Worm (Caenorhabditis elegans): ENCODE results near the gene sams-3.

Gene sams-3

ce11 chrIV:5884500-5884899 is 36.0 kb downstream of the sams-3 start, which contains the start of gene H04M03.11:
Gene H04M03.11, minus strand, starts transcription at chrIV:5884600.
- TF ChIP-seq T23F11.4 (GFP tag; optimal IDR thresholded peaks at IDR 0.05) (no peak), ztf-16 (tag; optimal IDR thresholded peaks at IDR 0.05) (no peak), ceh-9 (tag; optimal IDR thresholded peaks at IDR 0.05) (no peak), ceh-45 (GFP tag; IDR thresholded peaks at IDR 0.05) (no peak), sox-2 (GFP tag; IDR thresholded peaks at IDR 0.05) (no peak), hlh-13 (GFP tag; optimal IDR thresholded peaks at IDR 0.05) (no peak), ahr-1 (tag; optimal IDR thresholded peaks at IDR 0.05) (no peak)

DNA sequence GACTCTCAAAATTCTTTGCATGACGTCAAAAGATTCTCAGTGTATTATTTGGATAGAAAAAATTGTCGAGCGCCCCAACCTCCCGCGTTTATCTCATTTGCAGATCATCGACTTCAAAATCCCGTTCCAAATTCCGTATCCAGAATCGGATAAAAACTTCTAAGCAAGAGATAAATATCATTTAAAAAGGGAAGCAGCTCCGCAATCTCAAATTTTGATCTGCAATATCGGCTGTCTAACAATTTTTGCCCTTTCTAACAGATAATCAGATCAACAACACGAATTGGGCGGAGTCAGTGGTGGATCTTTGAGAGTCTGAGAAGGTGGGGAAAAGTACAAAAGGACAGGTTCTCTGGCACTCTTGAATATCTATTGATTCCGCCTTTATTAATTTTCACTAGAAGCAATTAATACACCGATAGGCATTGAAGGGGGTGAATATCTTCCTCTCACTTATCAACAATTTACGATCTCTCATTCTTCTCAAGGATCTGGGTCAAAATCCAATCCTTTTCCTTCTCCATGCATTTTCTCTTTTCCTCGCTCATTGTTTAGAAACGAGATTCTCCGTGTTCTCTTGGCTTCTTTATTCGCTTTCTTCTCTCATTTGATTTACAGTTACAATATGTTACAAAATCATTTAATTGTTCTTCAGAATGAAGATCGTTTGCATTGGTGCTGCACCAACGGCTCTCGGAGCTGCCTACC is 36.9 kb downstream of the sams-3 start, which contains the start of gene glf-1:
TSS of gene glf-1 (plus strand) at position 656 of the 708 bp plus-strand sequence.
- TF ChIP-seq madf-2 (tag; optimal IDR thresholded peaks at IDR 0.05) (no peak), ceh-19 (GFP tag; optimal IDR thresholded peaks at IDR 0.05) (no peak), che-1 (tag; optimal IDR thresholded peaks at IDR 0.05) (no peak), nhr-11 (tag; optimal IDR thresholded peaks at IDR 0.05) (no peak), ceh-18 (tag; optimal IDR thresholded peaks at IDR 0.05) (no peak), sox-2 (GFP tag; IDR thresholded peaks at IDR 0.05) (no peak), gmeb-2 (tag; optimal IDR thresholded peaks at IDR 0.05) (no peak), hlh-30 (tag; optimal IDR thresholded peaks at IDR 0.05; ENCODE audit: insufficient read depth) (no peak), C38D4.7 (GFP tag; optimal IDR thresholded peaks at IDR 0.05) (no peak), ahr-1 (tag; optimal IDR thresholded peaks at IDR 0.05) (no peak), ceh-2 (tag; optimal IDR thresholded peaks at IDR 0.05) (no peak), pros-1 (tag; optimal IDR thresholded peaks at IDR 0.05) (no peak), dmd-4 (tag; optimal IDR thresholded peaks at IDR 0.05; ENCODE audit: borderline replicate concordance) (no peak), mec-3 (tag; optimal IDR thresholded peaks at IDR 0.05; ENCODE audit: borderline replicate concordance) (no peak), ceh-30 (tag; optimal IDR thresholded peaks at IDR 0.05) (no peak), fkh-6 (tag; optimal IDR thresholded peaks at IDR 0.05) (no peak), syd-9 (tag; optimal IDR thresholded peaks at IDR 0.05) (no peak)

ce11 chrIV:5886605-5887004 is 38.1 kb downstream of the sams-3 start:
- no peak for TF ChIP-seq npax-4 (tag; optimal IDR thresholded peaks at IDR 0.05)
- TF ChIP-seq ahr-1 (tag; optimal IDR thresholded peaks at IDR 0.05), result no peak
- TF ChIP-seq K09A11.1 (tag; optimal IDR thresholded peaks at IDR 0.05; ENCODE audit: insufficient read depth), result no peak
- TF ChIP-seq ref-2 (tag; optimal IDR thresholded peaks at IDR 0.05), result no peak
- TF ChIP-seq sox-2 (GFP tag; IDR thresholded peaks at IDR 0.05), result no peak

DNA sequence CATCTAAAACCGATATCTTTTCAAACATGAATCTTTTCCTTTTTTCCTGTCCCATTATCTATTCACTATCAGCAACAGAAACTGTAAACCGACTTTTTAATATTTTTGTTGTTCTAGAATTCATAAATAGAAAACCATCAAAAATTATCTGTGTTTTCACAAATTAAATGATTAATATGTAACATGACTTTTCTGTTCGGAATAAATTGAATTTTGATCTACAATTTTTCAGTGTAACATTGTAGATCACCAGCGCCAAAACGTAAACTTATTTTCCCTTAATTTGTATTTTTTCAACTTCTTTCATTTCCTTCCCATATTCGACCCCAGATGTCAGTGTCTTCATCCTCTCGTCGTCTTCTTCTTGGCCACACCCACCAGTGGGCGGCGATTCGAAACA is 42.8 kb downstream of the sams-3 start, which contains the start of gene H04M03.3:
TSS of gene H04M03.3 (plus strand) at position 301 of the 400 bp plus-strand sequence.
- TF ChIP-seq madf-2 (tag; optimal IDR thresholded peaks at IDR 0.05), result no peak
- no peak for TF ChIP-seq ceh-48 (tag; optimal IDR thresholded peaks at IDR 0.05)
- no peak for TF ChIP-seq npax-4 (tag; optimal IDR thresholded peaks at IDR 0.05)
- TF ChIP-seq sox-4 (tag; optimal IDR thresholded peaks at IDR 0.05), result no peak
- TF ChIP-seq K02D7.2 (tag; optimal IDR thresholded peaks at IDR 0.05), result no peak

- TF ChIP-seq ceh-31 (tag; optimal IDR thresholded peaks at IDR 0.05), result no peak
- no peak for TF ChIP-seq unc-42 (tag; optimal IDR thresholded peaks at IDR 0.05)
- no peak for TF ChIP-seq syd-9 (tag; optimal IDR thresholded peaks at IDR 0.05)
- no peak for TF ChIP-seq hlh-30 (tag; optimal IDR thresholded peaks at IDR 0.05; ENCODE audit: insufficient read depth)
- TF ChIP-seq ceh-45 (GFP tag; IDR thresholded peaks at IDR 0.05), result no peak
- no peak for TF ChIP-seq C08G9.2 (tag; optimal IDR thresholded peaks at IDR 0.05)
- no peak for TF ChIP-seq gmeb-2 (tag; optimal IDR thresholded peaks at IDR 0.05)
- TF ChIP-seq ceh-19 (GFP tag; optimal IDR thresholded peaks at IDR 0.05), result no peak
- no peak for TF ChIP-seq sdc-2 (tag; optimal IDR thresholded peaks at IDR 0.05)
- no peak for TF ChIP-seq lin-11 (tag; optimal IDR thresholded peaks at IDR 0.05)
- no peak for TF ChIP-seq ceh-9 (tag; optimal IDR thresholded peaks at IDR 0.05)
- no peak for TF ChIP-seq ceh-14 (tag; optimal IDR thresholded peaks at IDR 0.05)
Measured at ce11 chrIV:5895190-5895589, 46.7 kb downstream of the sams-3 start, which contains the start of gene nspb-6. Gene nspb-6, plus strand, starts transcription at chrIV:5895490.
